Worm (Caenorhabditis elegans) whole organism, L1 larva: ENCODE results near the gene F35E8.6.

Experiments used
- fkh-4 ChIP-seq: sonication (generic microtip); optimal IDR thresholded peaks from 2 replicates; lab custom pipeline; 2016; ENCODE audit warnings: missing compliant biosample characterization, missing genetic modification characterization, borderline replicate concordance
- fkh-8 ChIP-seq: sonication (generic microtip); optimal IDR thresholded peaks from 2 replicates; lab custom pipeline; 2016; ENCODE audit warnings: mild to moderate bottlenecking, missing genetic modification characterization, missing compliant biosample characterization
- nhr-71 ChIP-seq: sonication (generic microtip); optimal IDR thresholded peaks from 2 replicates; lab custom pipeline; 2016; ENCODE audit warnings: mild to moderate bottlenecking, missing genetic modification characterization, moderate library complexity, missing compliant biosample characterization
- sptf-1 ChIP-seq: fragments of 150-350 bp; optimal IDR thresholded peaks from 2 replicates; lab custom pipeline; 2014; ENCODE audit warnings: missing biosample characterization, missing genetic modification characterization
- ztf-11 ChIP-seq, 2 experiments: sonication (generic microtip); optimal IDR thresholded peaks; 2 replicates each; lab custom pipeline; 2016 to 2017; ENCODE audit warnings: missing genetic modification characterization in 2 of 2, missing biosample characterization in 1 of 2, missing compliant biosample characterization in 1 of 2

DNA sequence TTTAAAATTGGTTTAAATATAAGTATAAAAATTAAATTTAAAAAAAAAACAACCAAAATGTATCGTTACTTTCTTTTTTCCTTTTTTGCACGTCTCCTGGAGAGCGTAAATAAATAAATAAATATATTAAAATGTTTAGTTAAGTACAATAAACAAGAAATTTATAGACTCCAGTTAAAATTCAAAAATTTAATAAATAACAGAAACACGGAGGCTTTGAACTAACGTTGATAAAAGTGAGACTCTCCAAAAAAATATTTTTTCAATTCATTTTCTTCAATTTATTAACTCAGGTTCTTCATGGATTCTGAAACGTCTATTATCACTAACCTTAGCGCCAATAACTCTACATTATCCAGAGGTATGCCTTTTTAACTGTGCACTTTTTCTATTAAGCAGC is 20.2 kb upstream of the F35E8.6 start, which contains the start of gene T06C12.12:
- TF ChIP-seq fkh-4 (tag; lab: Kevin White, UChicago) (no peak), sptf-1 (no peak), ztf-11 (tag; optimal IDR thresholded peaks at IDR 0.05; lab: Kevin White, UChicago) (no peak), fkh-8 (tag; lab: Kevin White, UChicago) (no peak), nhr-71 (no peak)
